Worm (Caenorhabditis elegans) whole organism, L4 larva: ENCODE data around the gene T20D4.15.

Experiments used
- Y48G9A.11 ChIP-seq: fragments of 200-800 bp; sonication (Bioruptor generic); IDR thresholded peaks from 2 replicates; pipeline ENCODE4 v1.3.6; 2022; ENCODE audit warnings: missing genetic modification reagents, missing genetic modification characterization, missing compliant biosample characterization
- ZK337.2 ChIP-seq: fragments of 200-800 bp; sonication (Bioruptor generic); IDR thresholded peaks from 2 replicates; pipeline ENCODE4 v1.3.6; 2022; ENCODE audit warnings: missing genetic modification reagents, missing genetic modification characterization, missing compliant biosample characterization
- aha-1 ChIP-seq: fragments of 150-350 bp; peaks from one replicate; lab custom pipeline; 2014; ENCODE audit warnings: missing biosample characterization, missing genetic modification characterization
- ceh-20 ChIP-seq: fragments of 200-800 bp; sonication (Bioruptor generic); IDR thresholded peaks from 2 replicates; pipeline ENCODE4 v1.3.6; 2022; ENCODE audit warnings: missing genetic modification reagents, missing genetic modification characterization, missing compliant biosample characterization
- ceh-28 ChIP-seq: fragments of 150-350 bp; optimal IDR thresholded peaks from 2 replicates; lab custom pipeline; 2014; ENCODE audit warnings: missing biosample characterization, missing genetic modification reagents, missing genetic modification characterization
- ceh-32 ChIP-seq: sonication (generic microtip); optimal IDR thresholded peaks from 2 replicates; lab custom pipeline; 2016; ENCODE audit warnings: mild to moderate bottlenecking, missing genetic modification characterization, missing compliant biosample characterization; ENCODE audit not compliant: poor library complexity
- daf-16 ChIP-seq, 3 experiments: sonication (generic microtip); optimal IDR thresholded peaks; 2 replicates each; lab custom pipeline; 2016 to 2017; ENCODE audit warnings: missing genetic modification characterization in 3 of 3, missing genetic modification reagents in 3 of 3, mild to moderate bottlenecking in 2 of 3, missing compliant biosample characterization in 2 of 3, missing biosample characterization in 1 of 3, moderate library complexity in 1 of 3
- dmd-6 ChIP-seq: fragments of 200-800 bp; sonication (Bioruptor generic); IDR thresholded peaks from 2 replicates; pipeline ENCODE4 v1.3.6; 2022; ENCODE audit warnings: missing genetic modification reagents, missing genetic modification characterization, missing compliant biosample characterization
- egl-43 ChIP-seq: fragments of 200-800 bp; sonication (Bioruptor generic); IDR thresholded peaks from 2 replicates; pipeline ENCODE4 v1.3.6; 2022; ENCODE audit warnings: missing genetic modification reagents, missing genetic modification characterization, missing compliant biosample characterization
- hif-1 ChIP-seq, 2 experiments: sonication (generic microtip); optimal IDR thresholded peaks; 2 replicates each; lab custom pipeline; 2016 to 2017; ENCODE audit warnings: missing compliant biosample characterization in 2 of 2, missing genetic modification characterization in 2 of 2, missing genetic modification reagents in 2 of 2, missing genotype in 2 of 2, mild to moderate bottlenecking in 1 of 2
- hlh-11 ChIP-seq: fragments of 200-800 bp; sonication (Bioruptor generic); optimal IDR thresholded peaks from 2 replicates; lab custom pipeline; 2018; ENCODE audit warnings: mild to moderate bottlenecking, missing genetic modification characterization, missing compliant biosample characterization
- hlh-30 ChIP-seq: sonication (generic microtip); optimal IDR thresholded peaks from 2 replicates; lab custom pipeline; 2017; ENCODE audit warnings: antibody characterized with exemption, mild to moderate bottlenecking, missing genetic modification characterization, missing compliant biosample characterization; ENCODE audit not compliant: insufficient read depth
- lir-3 ChIP-seq: sonication (generic microtip); optimal IDR thresholded peaks from 2 replicates; lab custom pipeline; 2016; ENCODE audit warnings: mild to moderate bottlenecking, missing genetic modification characterization, missing compliant biosample characterization
- mep-1 ChIP-seq: fragments of 150-350 bp; sonication (generic microtip); optimal IDR thresholded peaks from 3 replicates; lab custom pipeline; 2014; ENCODE audit warnings: missing biosample characterization, missing genetic modification characterization
- nhr-11 ChIP-seq: fragments of 150-350 bp; optimal IDR thresholded peaks from 2 replicates; lab custom pipeline; 2014; ENCODE audit warnings: missing biosample characterization, missing genetic modification characterization
- nhr-111 ChIP-seq: fragments of 200-800 bp; sonication (Bioruptor generic); optimal IDR thresholded peaks from 2 replicates; lab custom pipeline; 2018; ENCODE audit warnings: mild to moderate bottlenecking, missing genetic modification characterization, missing compliant biosample characterization
- nhr-28 ChIP-seq: fragments of 150-350 bp; optimal IDR thresholded peaks from 2 replicates; lab custom pipeline; 2014; ENCODE audit warnings: missing biosample characterization, missing genetic modification characterization
- unc-62 ChIP-seq, 3 experiments: fragments of 150-350 bp in 1 of 3; sonication (generic microtip); optimal IDR thresholded peaks in 2 of 3; peaks in 1 of 3; 1 replicate in 1 of 3; 2 replicates in 2 of 3; lab custom pipeline; 2014 to 2017; ENCODE audit warnings: missing biosample characterization in 3 of 3, missing genetic modification characterization in 3 of 3, missing genetic modification reagents in 3 of 3, missing genotype in 1 of 3

The T20D4.15 gene

DNA sequence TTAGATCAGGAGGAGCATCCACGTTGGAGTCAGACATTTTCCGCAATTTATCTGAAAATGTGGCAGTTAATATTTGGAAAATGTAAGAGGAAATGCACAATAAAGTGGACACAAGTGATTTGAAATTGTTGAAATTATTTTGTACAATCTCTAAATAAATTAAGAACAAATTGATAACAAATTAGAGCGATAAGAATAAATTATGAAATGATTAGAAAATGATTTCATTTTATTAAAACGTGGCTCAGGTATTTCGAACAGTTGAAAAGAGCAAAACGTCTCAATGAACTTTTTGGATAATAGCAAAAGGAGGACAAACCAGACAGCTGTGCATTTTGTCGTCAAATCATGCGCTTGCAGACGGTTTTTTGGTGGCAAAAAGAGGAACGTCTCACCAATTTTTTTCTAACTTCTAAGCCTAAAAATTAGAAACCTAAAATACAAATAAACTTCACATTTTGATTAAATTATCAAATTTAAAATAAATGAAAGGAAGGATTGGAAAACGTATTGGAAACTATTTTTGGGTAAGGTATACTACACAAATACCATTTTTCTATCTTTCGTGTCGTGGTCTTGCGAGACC is 48.0 kb downstream of the T20D4.15 start, which contains the start of gene fbxa-65:
TSS of gene fbxa-65 (minus strand) at position 51 of the 586 bp plus-strand sequence.
- TF ChIP-seq mep-1 (tag; lab: Kevin White, UChicago) = no peak
- no peak for TF ChIP-seq egl-43 (GFP tag; lab: Robert Waterston, UW)
- no peak for TF ChIP-seq ZK337.2 (GFP tag; lab: Robert Waterston, UW)
- no peak for TF ChIP-seq ceh-28 (tag; lab: Kevin White, UChicago)
- TF ChIP-seq nhr-28 (tag; lab: Kevin White, UChicago) = peak; percentile 23
- peak; percentile 94 for TF ChIP-seq aha-1 (tag; lab: Kevin White, UChicago)

DNA sequence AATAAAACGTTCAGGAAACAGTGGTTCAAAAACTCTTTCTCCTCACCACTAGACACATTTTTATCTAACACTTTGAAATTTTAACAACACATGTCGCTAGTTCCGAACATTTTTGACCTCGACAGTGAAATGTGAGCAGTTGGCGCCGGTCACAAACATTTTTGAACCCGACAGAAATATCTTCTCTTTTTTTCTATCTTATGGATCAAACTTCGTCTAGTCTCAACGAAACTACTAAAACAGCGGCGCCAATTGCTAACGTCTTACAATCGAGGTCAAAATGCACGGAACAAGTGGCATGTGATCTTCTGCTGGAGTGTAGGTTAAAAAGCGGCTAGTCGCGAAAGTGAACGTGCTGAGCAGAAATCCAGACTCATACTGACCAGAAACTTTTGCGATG is 50.5 kb downstream of the T20D4.15 start:
- no peak for TF ChIP-seq lir-3
- TF ChIP-seq ceh-20 = 0 out of 2 replicates have a peak, but pooled peaks have one; percentile 75
- peak in 1 of 2 experiments; percentile 88 for TF ChIP-seq unc-62 (GFP tag; optimal IDR thresholded peaks at IDR 0.05 in 1 of 2; lab: Kevin White, UChicago)
- TF ChIP-seq unc-62 (tag; optimal IDR thresholded peaks at IDR 0.05; lab: Kevin White, UChicago) = no peak
- TF ChIP-seq dmd-6 (GFP tag; lab: Robert Waterston, UW) = peak; percentile 22; the same call in 1 of the 2 replicates
- TF ChIP-seq hlh-11 = peak; percentile 67
- no peak for TF ChIP-seq nhr-111 (GFP tag; lab: Kevin White, UChicago)
- TF ChIP-seq nhr-11 (tag; lab: Kevin White, UChicago) = peak; percentile 36
- peak; percentile 17 for TF ChIP-seq hlh-30 (tag; lab: Kevin White, UChicago)
- TF ChIP-seq aha-1 (tag; lab: Kevin White, UChicago) = peak; percentile 62
- no peak for TF ChIP-seq Y48G9A.11 (GFP tag; lab: Robert Waterston, UW)
- TF ChIP-seq hif-1 (tag; optimal IDR thresholded peaks at IDR 0.05; lab: Kevin White, UChicago) = peak in 1 of 2 experiments; percentile 59
- peak in 1 of 2 experiments; percentile 30 for TF ChIP-seq daf-16 (GFP tag; optimal IDR thresholded peaks at IDR 0.05; lab: Kevin White, UChicago)
- TF ChIP-seq daf-16 (tag; optimal IDR thresholded peaks at IDR 0.05; lab: Kevin White, UChicago) = no peak
- no peak for TF ChIP-seq ceh-32 (tag; lab: Kevin White, UChicago)
